Worm (Caenorhabditis elegans): ENCODE measurements around the gene dars-1.

The dars-1 gene

DNA sequence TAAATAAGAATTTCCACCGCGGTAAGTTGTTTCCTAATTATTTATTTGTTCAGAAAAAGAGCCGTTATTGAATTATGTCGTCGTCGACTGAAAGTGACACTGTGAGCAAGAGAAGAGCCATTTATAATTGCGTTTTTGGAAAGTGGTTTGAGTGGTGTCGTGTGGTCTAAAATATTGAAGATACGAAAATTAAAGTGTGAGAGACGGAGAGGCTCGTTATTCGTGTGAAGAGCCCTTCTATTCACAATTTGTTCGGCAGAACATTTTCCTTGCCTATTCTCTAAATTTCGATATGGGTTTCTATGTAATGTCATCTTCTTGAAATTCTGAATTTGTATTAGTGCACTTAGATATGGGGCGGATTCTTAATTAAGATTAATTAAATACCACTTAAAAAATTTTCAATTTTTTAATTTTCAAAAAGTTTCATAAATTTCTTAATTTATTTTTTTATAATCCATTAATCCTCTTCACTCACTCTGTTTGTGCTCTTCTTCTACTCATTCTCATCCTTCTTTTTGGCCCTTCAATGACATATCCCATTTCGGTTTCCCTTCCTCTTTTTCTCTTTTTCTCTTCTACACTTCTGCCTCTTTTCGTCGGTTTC, 18.9 kb upstream of the dars-1 start (continued):
- TF ChIP-seq snpc-3.4 (tag; optimal IDR thresholded peaks at IDR 0.05), result no peak
- 0 out of 2 replicates have a peak, but pooled peaks have one; percentile 43 for TF ChIP-seq B0019.2 (GFP tag; conservative IDR thresholded peaks at IDR 0.05)
- no peak for TF ChIP-seq F10E7.11 (tag; optimal IDR thresholded peaks at IDR 0.05)
- no peak for TF ChIP-seq tbx-9 (tag; optimal IDR thresholded peaks at IDR 0.05; ENCODE audit: borderline replicate concordance)
- TF ChIP-seq madf-6 (GFP tag; IDR thresholded peaks at IDR 0.05), result peak; percentile 49
- TF ChIP-seq somi-1 (GFP tag; optimal IDR thresholded peaks at IDR 0.05), result no peak
- TF ChIP-seq ceh-27 (GFP tag; optimal IDR thresholded peaks at IDR 0.05), result peak; percentile 74
- TF ChIP-seq hmg-1.2 (GFP tag; IDR thresholded peaks at IDR 0.05), result peak; percentile 11
- peak; percentile 10 for TF ChIP-seq ZK185.1 (tag; optimal IDR thresholded peaks at IDR 0.05; ENCODE audit: poor library complexity, severe bottlenecking)
- no peak for TF ChIP-seq zim-3 (tag; optimal IDR thresholded peaks at IDR 0.05)

DNA sequence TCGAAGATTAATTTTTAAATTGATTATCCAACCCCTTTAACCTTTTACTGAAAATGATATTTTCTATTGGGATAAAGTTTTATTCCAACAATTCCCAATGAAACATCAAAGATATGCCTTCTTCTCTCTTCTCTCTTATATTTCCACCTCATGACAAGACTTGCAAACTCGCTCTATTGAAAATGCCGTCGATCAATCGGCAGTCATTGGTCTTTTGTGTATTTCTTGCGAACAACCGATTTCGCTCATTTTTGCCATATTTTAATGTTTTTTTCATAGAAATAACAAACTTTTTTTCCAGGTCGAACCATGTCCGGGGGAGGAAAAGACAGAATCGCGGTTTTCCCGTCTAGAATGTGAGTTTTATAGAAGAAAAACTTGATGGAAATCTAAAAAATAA, 16.8 kb upstream of the dars-1 start, which contains the start of gene vha-14:
TSS of gene vha-14 (plus strand) at position 302 of the 400 bp plus-strand sequence.
- TF ChIP-seq nfyb-1 (GFP tag; IDR thresholded peaks at IDR 0.05) (no peak), mcd-1 (GFP tag; IDR thresholded peaks at IDR 0.05) (peak; percentile 38; the same call in 1 of the 2 replicates), B0019.2 (GFP tag; conservative IDR thresholded peaks at IDR 0.05) (no peak), nhr-80 (tag; optimal IDR thresholded peaks at IDR 0.05) (peak; percentile 63), ztf-26 (tag; optimal IDR thresholded peaks at IDR 0.05) (no peak), snpc-1.3 (tag; optimal IDR thresholded peaks at IDR 0.05; ENCODE audit: insufficient read depth) (no peak), hlh-12 (tag; optimal IDR thresholded peaks at IDR 0.05) (no peak), attf-5 (GFP tag; optimal IDR thresholded peaks at IDR 0.05) (peak; percentile 39), hsf-1 (GFP tag; IDR thresholded peaks at IDR 0.05) (no peak), F23B12.7 (tag; optimal IDR thresholded peaks at IDR 0.05; ENCODE audit: insufficient read depth) (peak; percentile 25), ztf-22 (GFP tag; optimal IDR thresholded peaks at IDR 0.05) (no peak), lag-1 (GFP tag; IDR thresholded peaks at IDR 0.05) (no peak), lin-26 (GFP tag; IDR thresholded peaks at IDR 0.05) (no peak), madf-8 (GFP tag; conservative IDR thresholded peaks at IDR 0.05) (no peak), lsl-1 (GFP tag; optimal IDR thresholded peaks at IDR 0.05) (no peak)

DNA sequence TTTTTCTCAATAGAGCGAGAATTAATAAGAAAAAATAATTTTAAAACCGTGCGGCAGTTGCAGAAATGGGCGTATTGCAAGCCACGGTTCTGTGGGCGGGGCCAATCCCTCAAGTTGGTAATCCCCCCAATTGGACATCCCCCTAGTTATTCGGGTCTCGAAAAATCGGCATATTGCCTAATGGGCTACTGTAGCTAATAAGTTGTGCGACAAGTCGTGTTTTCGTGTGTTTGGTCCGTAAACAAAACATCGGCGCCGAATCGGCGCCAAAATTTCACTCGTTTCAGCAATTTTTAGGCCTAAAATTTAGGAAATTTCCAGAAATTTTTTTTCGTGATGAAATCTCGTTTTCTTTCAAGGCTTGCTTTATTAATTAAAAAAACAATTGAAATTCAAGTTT, 13.3 kb upstream of the dars-1 start:
- no peak for TF ChIP-seq ztf-28 (GFP tag; IDR thresholded peaks at IDR 0.05)
- TF ChIP-seq somi-1 (GFP tag; optimal IDR thresholded peaks at IDR 0.05), result no peak
- TF ChIP-seq lsy-27 (tag; optimal IDR thresholded peaks at IDR 0.05; ENCODE audit: borderline replicate concordance, insufficient read depth), result no peak
- peak; percentile 22 for TF ChIP-seq ztf-18 (tag; optimal IDR thresholded peaks at IDR 0.05)
- TF ChIP-seq dpl-1 (GFP tag; optimal IDR thresholded peaks at IDR 0.05), result peak; percentile 50
- TF ChIP-seq mel-28 (tag; optimal IDR thresholded peaks at IDR 0.05; ENCODE audit: borderline replicate concordance), result no peak
- TF ChIP-seq hsf-1 (GFP tag; IDR thresholded peaks at IDR 0.05), result peak; percentile 91
- TF ChIP-seq Y53F4B.3 (GFP tag; IDR thresholded peaks at IDR 0.05), result no peak
- TF ChIP-seq nfyb-1 (GFP tag; IDR thresholded peaks at IDR 0.05), result 0 out of 2 replicates have a peak, but pooled peaks have one; percentile 55
- no peak for TF ChIP-seq ztf-26 (tag; optimal IDR thresholded peaks at IDR 0.05)
- TF ChIP-seq lin-35 (GFP tag; optimal IDR thresholded peaks at IDR 0.05), result no peak
- TF ChIP-seq madf-6 (GFP tag; IDR thresholded peaks at IDR 0.05), result peak; percentile 95
- peak; percentile 62; the same call in 1 of the 2 replicates for TF ChIP-seq pbrm-1 (GFP tag; IDR thresholded peaks at IDR 0.05)
- peak; percentile 92 for TF ChIP-seq madf-8 (GFP tag; conservative IDR thresholded peaks at IDR 0.05)
- no peak for TF ChIP-seq lir-1 (GFP tag; conservative IDR thresholded peaks at IDR 0.05)
- no peak for TF ChIP-seq madf-10 (tag; optimal IDR thresholded peaks at IDR 0.05)
- TF ChIP-seq Y53G8AR.9 (GFP tag; conservative IDR thresholded peaks at IDR 0.05), result no peak; the same call in 1 of the 2 replicates
- no peak for TF ChIP-seq F39B2.1 (GFP tag; IDR thresholded peaks at IDR 0.05)
- no peak for TF ChIP-seq K12H6.12 (tag; optimal IDR thresholded peaks at IDR 0.05)
- peak; percentile 79 for TF ChIP-seq ceh-100 (GFP tag; IDR thresholded peaks at IDR 0.05)
- TF ChIP-seq D2030.7 (GFP tag; IDR thresholded peaks at IDR 0.05), result peak; percentile 89
- TF ChIP-seq Y67H2A.10 (GFP tag; conservative IDR thresholded peaks at IDR 0.05), result peak; percentile 38; the same call in 1 of the 2 replicates
- no peak for TF ChIP-seq snpc-1.3 (tag; optimal IDR thresholded peaks at IDR 0.05; ENCODE audit: insufficient read depth)
- peak; percentile 33 for TF ChIP-seq hmg-1.2 (GFP tag; IDR thresholded peaks at IDR 0.05)
- TF ChIP-seq snpc-3.4 (tag; optimal IDR thresholded peaks at IDR 0.05), result peak; percentile 35
- no peak for TF ChIP-seq ccch-3 (GFP tag; optimal IDR thresholded peaks at IDR 0.05)
- TF ChIP-seq hmg-20 (GFP tag; IDR thresholded peaks at IDR 0.05), result no peak
- TF ChIP-seq B0019.2 (GFP tag; conservative IDR thresholded peaks at IDR 0.05), result 0 out of 2 replicates have a peak, but pooled peaks have one; percentile 46

All from whole organism, young adult.